Worm (Caenorhabditis elegans) whole organism, late embryonic: ENCODE data around the gene ins-21.

ENCODE experiments used
- F13H6.1 ChIP-seq: sonication (generic microtip); optimal IDR thresholded peaks from 2 replicates; lab custom pipeline; 2016; ENCODE audit warnings: missing genetic modification characterization, missing compliant biosample characterization
- ahr-1 ChIP-seq: sonication (generic microtip); optimal IDR thresholded peaks from 2 replicates; lab custom pipeline; 2016; ENCODE audit warnings: missing genetic modification characterization, missing compliant biosample characterization
- ceh-48 ChIP-seq: sonication (generic microtip); optimal IDR thresholded peaks from 2 replicates; lab custom pipeline; 2016; ENCODE audit warnings: missing genetic modification characterization, inconsistent platforms, missing compliant biosample characterization
- ceh-9 ChIP-seq: sonication (generic microtip); optimal IDR thresholded peaks from 2 replicates; lab custom pipeline; 2016; ENCODE audit warnings: mild to moderate bottlenecking, missing genetic modification characterization, inconsistent platforms, missing compliant biosample characterization
- nfya-1 ChIP-seq: sonication (generic microtip); optimal IDR thresholded peaks from 2 replicates; lab custom pipeline; 2017; ENCODE audit warnings: missing genetic modification characterization, mild to moderate bottlenecking, missing compliant biosample characterization, antibody characterized with exemption, moderate library complexity
- pqm-1 ChIP-seq: sonication (generic microtip); optimal IDR thresholded peaks from 2 replicates; lab custom pipeline; 2016; ENCODE audit warnings: missing genetic modification characterization, missing compliant biosample characterization
- rnt-1 ChIP-seq: sonication (generic microtip); optimal IDR thresholded peaks from 2 replicates; lab custom pipeline; 2016; ENCODE audit warnings: missing genetic modification characterization, missing compliant biosample characterization
- sox-4 ChIP-seq: sonication (generic microtip); optimal IDR thresholded peaks from 2 replicates; lab custom pipeline; 2017; ENCODE audit warnings: mild to moderate bottlenecking, missing genetic modification characterization, inconsistent platforms, missing compliant biosample characterization
- tbx-2 ChIP-seq: sonication (generic microtip); optimal IDR thresholded peaks from 2 replicates; lab custom pipeline; 2016; ENCODE audit warnings: missing genetic modification characterization, missing compliant biosample characterization
- ztf-16 ChIP-seq: sonication (generic microtip); optimal IDR thresholded peaks from 2 replicates; lab custom pipeline; 2017; ENCODE audit warnings: missing genetic modification characterization, missing compliant biosample characterization

- TF ChIP-seq sox-4 (tag; lab: Kevin White, UChicago) (no peak), ztf-16 (no peak), F13H6.1 (tag; lab: Kevin White, UChicago) (no peak), pqm-1 (tag; lab: Kevin White, UChicago) (no peak), ahr-1 (no peak), ceh-48 (tag; lab: Kevin White, UChicago) (no peak), tbx-2 (tag; lab: Kevin White, UChicago) (no peak), nfya-1 (tag; lab: Kevin White, UChicago) (no peak), rnt-1 (tag; lab: Kevin White, UChicago) (no peak), ceh-9 (tag; lab: Kevin White, UChicago) (no peak)
Observed at ce11 chrIII:10025989-10026388, 2.4 kb downstream of the ins-21 start, which contains the start of gene ins-22.
